Fruit fly (Drosophila melanogaster): Measurements from ENCODE around the gene Rpn12.

DNA sequence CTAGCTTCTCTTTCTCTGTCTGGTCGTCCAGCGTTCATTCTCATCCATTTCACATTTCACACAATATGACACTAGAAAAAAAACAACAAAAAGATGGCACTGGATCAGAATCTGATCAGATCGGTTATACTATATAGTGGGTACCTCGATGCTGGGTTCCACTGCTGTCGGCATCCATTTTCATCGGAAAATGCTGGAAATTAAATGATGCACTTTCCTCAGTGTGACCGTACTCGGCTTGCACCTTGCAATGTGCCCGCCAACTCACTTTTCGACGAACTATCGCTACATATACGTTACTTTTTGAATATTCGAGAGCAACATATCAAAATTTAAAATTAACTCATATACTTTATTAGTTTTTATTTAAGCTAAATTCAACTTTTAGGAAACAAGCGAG, 8.0 kb downstream of the Rpn12 start, which contains the start of gene tra:
- TF ChIP-seq h (optimal IDR thresholded peaks at IDR 0.05), result no peak
- TF ChIP-seq psq (optimal IDR thresholded peaks at IDR 0.05), result no peak
- no peak for TF ChIP-seq Myc (optimal IDR thresholded peaks at IDR 0.05)

Measured in Kc167 (cell line).